Worm (Caenorhabditis elegans) whole organism, L2 larva: ENCODE data around the gene hecd-1.
A peak's percentile ranks its signal among the peaks of the same experiment; 100 is the strongest.

Source experiments
- C34F6.9 ChIP-seq: fragments of 150-350 bp; optimal IDR thresholded peaks from 2 replicates; lab custom pipeline; 2014; ENCODE audit warnings: missing biosample characterization, missing genetic modification characterization
- F13H6.1 ChIP-seq: sonication (generic microtip); optimal IDR thresholded peaks from 2 replicates; lab custom pipeline; 2016; ENCODE audit warnings: missing genetic modification characterization, missing compliant biosample characterization
- R02D3.7 ChIP-seq: fragments of 150-350 bp; optimal IDR thresholded peaks from 2 replicates; lab custom pipeline; 2014; ENCODE audit warnings: missing biosample characterization, missing genetic modification characterization
- Y55F3AM.14 ChIP-seq: fragments of 200-800 bp; sonication (Bioruptor generic); optimal IDR thresholded peaks from 2 replicates; lab custom pipeline; 2018; ENCODE audit warnings: mild to moderate bottlenecking, missing genetic modification characterization, missing compliant biosample characterization
- ZK546.5 ChIP-seq: sonication (generic microtip); optimal IDR thresholded peaks from 2 replicates; lab custom pipeline; 2017; ENCODE audit warnings: missing biosample characterization, missing genetic modification characterization
- aly-2 ChIP-seq: fragments of 150-350 bp; optimal IDR thresholded peaks from 2 replicates; lab custom pipeline; 2014; ENCODE audit warnings: missing biosample characterization, missing genetic modification characterization
- crh-2 ChIP-seq: sonication (generic microtip); optimal IDR thresholded peaks from 2 replicates; lab custom pipeline; 2017; ENCODE audit warnings: missing biosample characterization, missing genetic modification characterization
- dmd-4 ChIP-seq: sonication (generic microtip); optimal IDR thresholded peaks from 2 replicates; lab custom pipeline; 2017; ENCODE audit warnings: missing biosample characterization, missing genetic modification characterization
- elt-1 ChIP-seq: fragments of 150-350 bp; optimal IDR thresholded peaks from 2 replicates; lab custom pipeline; 2014; ENCODE audit warnings: missing biosample characterization, missing genetic modification characterization
- elt-3 ChIP-seq: sonication (generic microtip); optimal IDR thresholded peaks from 2 replicates; lab custom pipeline; 2017; ENCODE audit warnings: missing biosample characterization, missing genetic modification characterization
- fos-1 ChIP-seq: fragments of 150-350 bp; optimal IDR thresholded peaks from 2 replicates; lab custom pipeline; 2014; ENCODE audit warnings: missing biosample characterization, missing genetic modification characterization
- gmeb-1 ChIP-seq: fragments of 150-350 bp; optimal IDR thresholded peaks from 2 replicates; lab custom pipeline; 2014; ENCODE audit warnings: missing biosample characterization, missing genetic modification characterization
- lin-13 ChIP-seq: fragments of 150-350 bp; optimal IDR thresholded peaks from 2 replicates; lab custom pipeline; 2014; ENCODE audit warnings: missing biosample characterization, missing genetic modification reagents, missing genetic modification characterization
- lsy-2 ChIP-seq, 2 experiments: fragments of 150-350 bp in 1 of 2; sonication (generic microtip) in 1 of 2; optimal IDR thresholded peaks; 2 replicates each; lab custom pipeline; 2014 to 2017; ENCODE audit warnings: missing biosample characterization in 2 of 2, missing genetic modification characterization in 2 of 2
- mab-5 ChIP-seq: fragments of 150-350 bp; optimal IDR thresholded peaks from 2 replicates; lab custom pipeline; 2014; ENCODE audit warnings: missing biosample characterization, missing genetic modification characterization
- mbf-1 ChIP-seq: sonication (generic microtip); optimal IDR thresholded peaks from 2 replicates; lab custom pipeline; 2017; ENCODE audit warnings: missing biosample characterization, missing genetic modification characterization
- nhr-10 ChIP-seq: sonication (generic microtip); optimal IDR thresholded peaks from 2 replicates; lab custom pipeline; 2017; ENCODE audit warnings: missing biosample characterization, missing genetic modification characterization
- nhr-11 ChIP-seq: fragments of 150-350 bp; optimal IDR thresholded peaks from 2 replicates; lab custom pipeline; 2014; ENCODE audit warnings: missing biosample characterization, missing genetic modification characterization
- nhr-12 ChIP-seq: fragments of 150-350 bp; optimal IDR thresholded peaks from 2 replicates; lab custom pipeline; 2014; ENCODE audit warnings: missing biosample characterization, missing genetic modification characterization
- nhr-129 ChIP-seq: fragments of 150-350 bp; optimal IDR thresholded peaks from 2 replicates; lab custom pipeline; 2014; ENCODE audit warnings: missing biosample characterization, missing genetic modification characterization
- nhr-23 ChIP-seq: fragments of 150-350 bp; optimal IDR thresholded peaks from 2 replicates; lab custom pipeline; 2014; ENCODE audit warnings: missing biosample characterization, missing genetic modification reagents, missing genetic modification characterization
- nhr-6 ChIP-seq: fragments of 150-350 bp; optimal IDR thresholded peaks from 2 replicates; lab custom pipeline; 2014; ENCODE audit warnings: missing biosample characterization, missing genetic modification characterization
- sem-4 ChIP-seq: fragments of 150-350 bp; optimal IDR thresholded peaks from 2 replicates; lab custom pipeline; 2014; ENCODE audit warnings: missing biosample characterization, missing genetic modification reagents, missing genetic modification characterization
- skn-1 ChIP-seq: sonication (generic microtip); optimal IDR thresholded peaks from 2 replicates; lab custom pipeline; 2017; ENCODE audit warnings: missing biosample characterization, missing genetic modification characterization
- snpc-4 ChIP-seq: fragments of 150-350 bp; optimal IDR thresholded peaks from 2 replicates; lab custom pipeline; 2014; ENCODE audit warnings: missing biosample characterization, missing genetic modification characterization
- unc-55 ChIP-seq: fragments of 150-350 bp; sonication (generic microtip); optimal IDR thresholded peaks from 3 replicates; lab custom pipeline; 2014; ENCODE audit warnings: missing biosample characterization, missing genetic modification reagents, missing genetic modification characterization
- unc-62 ChIP-seq: fragments of 150-350 bp; optimal IDR thresholded peaks from 2 replicates; lab custom pipeline; 2014; ENCODE audit warnings: missing biosample characterization, missing genetic modification reagents, missing genetic modification characterization

The hecd-1 gene

ce11 chrIV:7158161-7158560, 13.6 kb upstream of the hecd-1 start:
- TF ChIP-seq skn-1 (tag; lab: Kevin White, UChicago) (no peak), nhr-10 (no peak), unc-62 (no peak)

- no peak for TF ChIP-seq lin-13 (GFP tag; lab: Kevin White, UChicago)
- TF ChIP-seq nhr-129 (tag; lab: Kevin White, UChicago), result no peak
- peak; percentile 33 for TF ChIP-seq C34F6.9 (tag; lab: Kevin White, UChicago)
- no peak for TF ChIP-seq nhr-6 (tag; lab: Kevin White, UChicago)
- no peak for TF ChIP-seq dmd-4 (tag; lab: Kevin White, UChicago)
- TF ChIP-seq, all 48 proteins: peak for 1
Measured at ce11 chrIV:7156356-7156755, 11.8 kb upstream of the hecd-1 start, which contains the start of gene maph-9. TSS of gene maph-9 (plus strand) at chrIV:7156628.

- TF ChIP-seq nhr-129 (tag; lab: Kevin White, UChicago) (no peak), sem-4 (tag; lab: Kevin White, UChicago) (no peak), nhr-12 (tag; lab: Kevin White, UChicago) (no peak), nhr-10 (no peak), C34F6.9 (tag; lab: Kevin White, UChicago) (no peak), aly-2 (tag; lab: Kevin White, UChicago) (no peak), mbf-1 (tag; lab: Kevin White, UChicago) (no peak), R02D3.7 (no peak), dmd-4 (tag; lab: Kevin White, UChicago) (no peak), F13H6.1 (tag; lab: Kevin White, UChicago) (no peak), elt-3 (tag; lab: Kevin White, UChicago) (no peak), mab-5 (no peak)
Measured at ce11 chrIV:7154356-7154755, 9.8 kb upstream of the hecd-1 start, which contains the start of gene C34D4.2. TSS of gene C34D4.2 (plus strand) at chrIV:7154656.

ce11 chrIV:7153362-7153761, 8.8 kb upstream of the hecd-1 start, which contains the start of gene C34D4.3:
TSS of gene C34D4.3 (plus strand) at chrIV:7153662.
- TF ChIP-seq dmd-4 (tag; lab: Kevin White, UChicago), result no peak
- no peak for TF ChIP-seq nhr-11
- no peak for TF ChIP-seq nhr-23
- TF ChIP-seq nhr-10, result no peak
- no peak for TF ChIP-seq elt-1 (tag; lab: Kevin White, UChicago)
- no peak for TF ChIP-seq lin-13 (GFP tag; lab: Kevin White, UChicago)
- TF ChIP-seq mab-5, result no peak

- no peak for TF ChIP-seq ZK546.5
- no peak for TF ChIP-seq unc-55 (GFP tag; lab: Kevin White, UChicago)
Measured at ce11 chrIV:7152409-7152808, 7.9 kb upstream of the hecd-1 start, which contains the start of gene col-113. TSS of gene col-113 (minus strand) at chrIV:7152509.

- TF ChIP-seq aly-2 (tag; lab: Kevin White, UChicago), result no peak
- peak; percentile 21 for TF ChIP-seq nhr-129 (tag; lab: Kevin White, UChicago)
- TF ChIP-seq C34F6.9 (tag; lab: Kevin White, UChicago), result peak; percentile 68
- peak; percentile 28 for TF ChIP-seq gmeb-1 (tag; lab: Kevin White, UChicago)
- no peak for TF ChIP-seq nhr-10
- peak; percentile 85 to 97 for TF ChIP-seq lsy-2 (tag; optimal IDR thresholded peaks at IDR 0.05; lab: Kevin White, UChicago)
- TF ChIP-seq crh-2, result peak; percentile 54
- no peak for TF ChIP-seq sem-4 (tag; lab: Kevin White, UChicago)
- TF ChIP-seq unc-55 (GFP tag; lab: Kevin White, UChicago), result peak; percentile 69
- no peak for TF ChIP-seq elt-3 (tag; lab: Kevin White, UChicago)
Measured at ce11 chrIV:7149020-7149601, 4.6 kb upstream of the hecd-1 start, which contains the start of gene C34D4.4. TSS of gene C34D4.4 (plus strand) at chrIV:7149361.

- TF ChIP-seq unc-55 (GFP tag; lab: Kevin White, UChicago), result peak; percentile 51
- no peak for TF ChIP-seq Y55F3AM.14 (GFP tag; lab: Kevin White, UChicago)
- peak; percentile 25 for TF ChIP-seq fos-1
- TF ChIP-seq lsy-2 (tag; optimal IDR thresholded peaks at IDR 0.05; lab: Kevin White, UChicago), result peak in 1 of 2 experiments; percentile 55
- TF ChIP-seq snpc-4, result no peak
- peak; percentile 30 for TF ChIP-seq crh-2
- peak; percentile 56 for TF ChIP-seq C34F6.9 (tag; lab: Kevin White, UChicago)
- TF ChIP-seq nhr-129 (tag; lab: Kevin White, UChicago), result peak; percentile 61
Measured at ce11 chrIV:7147722-7148121, 3.2 kb upstream of the hecd-1 start.
